Worm (Caenorhabditis elegans) whole organism, L2 larva: ENCODE results near the gene R03D7.2.

Experiments
- ceh-16 ChIP-seq: fragments of 150-350 bp; optimal IDR thresholded peaks from 2 replicates; lab custom pipeline; 2014; ENCODE audit warnings: missing biosample characterization, missing genetic modification characterization
- crh-2 ChIP-seq: sonication (generic microtip); optimal IDR thresholded peaks from 2 replicates; lab custom pipeline; 2017; ENCODE audit warnings: missing biosample characterization, missing genetic modification characterization
- dmd-4 ChIP-seq: sonication (generic microtip); optimal IDR thresholded peaks from 2 replicates; lab custom pipeline; 2017; ENCODE audit warnings: missing biosample characterization, missing genetic modification characterization
- mdl-1 ChIP-seq, 2 experiments: fragments of 150-350 bp in 1 of 2; sonication (generic microtip) in 1 of 2; optimal IDR thresholded peaks; 2 replicates each; lab custom pipeline; 2017; ENCODE audit warnings: missing biosample characterization in 2 of 2, missing genetic modification characterization in 2 of 2
- snpc-4 ChIP-seq: fragments of 150-350 bp; optimal IDR thresholded peaks from 2 replicates; lab custom pipeline; 2014; ENCODE audit warnings: missing biosample characterization, missing genetic modification characterization
- zag-1 ChIP-seq: fragments of 150-350 bp; optimal IDR thresholded peaks from 2 replicates; lab custom pipeline; 2014; ENCODE audit warnings: missing biosample characterization, missing genetic modification characterization
- ztf-11 ChIP-seq: sonication (generic microtip); optimal IDR thresholded peaks from 2 replicates; lab custom pipeline; 2017; ENCODE audit warnings: missing biosample characterization, missing genetic modification characterization
- ztf-4 ChIP-seq: fragments of 150-350 bp; optimal IDR thresholded peaks from 2 replicates; lab custom pipeline; 2014; ENCODE audit warnings: missing biosample characterization, missing genetic modification characterization

DNA sequence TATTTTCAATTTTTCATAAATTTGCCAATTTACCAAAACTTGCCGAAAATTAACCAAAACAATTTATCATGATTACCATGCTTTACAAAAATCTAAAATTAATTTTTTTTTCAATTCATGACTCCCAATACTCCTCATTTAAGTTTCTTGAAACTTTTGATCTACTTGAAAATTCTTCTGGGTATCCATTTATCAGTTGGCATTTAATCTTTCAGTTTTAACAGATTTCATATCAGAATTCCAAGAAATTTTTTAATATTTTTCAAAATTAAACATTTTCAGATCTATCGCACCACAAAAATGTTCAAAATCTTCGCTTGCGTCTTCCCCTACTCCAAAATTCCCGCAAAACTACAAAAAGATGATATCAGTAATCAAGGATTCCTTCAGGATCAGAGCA is 11.0 kb downstream of the R03D7.2 start, which contains the start of gene Y19D2B.2:
- no peak for TF ChIP-seq crh-2
- TF ChIP-seq ztf-11 (tag; lab: Kevin White, UChicago), result no peak
- TF ChIP-seq dmd-4, result no peak
- no peak for TF ChIP-seq zag-1 (tag; lab: Kevin White, UChicago)
- no peak for TF ChIP-seq ceh-16 (tag; lab: Kevin White, UChicago)
- TF ChIP-seq mdl-1 (tag; optimal IDR thresholded peaks at IDR 0.05; lab: Kevin White, UChicago), result no peak
- TF ChIP-seq ztf-4 (tag; lab: Kevin White, UChicago), result no peak
- TF ChIP-seq snpc-4 (tag; lab: Kevin White, UChicago), result no peak
